Worm (Caenorhabditis elegans) whole organism, L3 larva: ENCODE data around the gene F01G10.10.

Experiments used
- R02D3.7 ChIP-seq: fragments of 150-350 bp; optimal IDR thresholded peaks from 2 replicates; lab custom pipeline; 2014; ENCODE audit warnings: missing biosample characterization, missing genetic modification characterization
- ZK546.5 ChIP-seq: sonication (generic microtip); optimal IDR thresholded peaks from 2 replicates; lab custom pipeline; 2017; ENCODE audit warnings: missing biosample characterization, missing genetic modification characterization
- aly-2 ChIP-seq: fragments of 150-350 bp; optimal IDR thresholded peaks from 2 replicates; lab custom pipeline; 2014; ENCODE audit warnings: missing biosample characterization, missing genetic modification characterization
- ama-1 ChIP-seq: fragments of 150-350 bp; optimal IDR thresholded peaks from 2 replicates; lab custom pipeline; 2018
- daf-12 ChIP-seq: fragments of 150-350 bp; optimal IDR thresholded peaks from 2 replicates; lab custom pipeline; 2014; ENCODE audit warnings: missing biosample characterization, missing genetic modification reagents, missing genetic modification characterization
- egl-27 ChIP-seq: sonication (generic microtip); optimal IDR thresholded peaks from 4 replicates; lab custom pipeline; 2017; ENCODE audit warnings: missing biosample characterization, missing genetic modification reagents, missing genetic modification characterization
- elt-1 ChIP-seq: fragments of 150-350 bp; optimal IDR thresholded peaks from 2 replicates; lab custom pipeline; 2014; ENCODE audit warnings: missing biosample characterization, missing genetic modification characterization
- elt-2 ChIP-seq: sonication (generic microtip); optimal IDR thresholded peaks from 2 replicates; lab custom pipeline; 2016; ENCODE audit warnings: missing genetic modification reagents, mild to moderate bottlenecking, missing genetic modification characterization, missing compliant biosample characterization
- fkh-10 ChIP-seq: sonication (generic microtip); optimal IDR thresholded peaks from 2 replicates; lab custom pipeline; 2017; ENCODE audit warnings: missing biosample characterization, missing genetic modification reagents, missing genetic modification characterization
- fos-1 ChIP-seq: fragments of 150-350 bp; optimal IDR thresholded peaks from 2 replicates; lab custom pipeline; 2014; ENCODE audit warnings: missing biosample characterization, missing genetic modification characterization
- lin-15B ChIP-seq: fragments of 150-350 bp; optimal IDR thresholded peaks from 2 replicates; lab custom pipeline; 2014; ENCODE audit warnings: missing biosample characterization, missing genetic modification characterization
- lin-39 ChIP-seq: fragments of 150-350 bp; optimal IDR thresholded peaks from 2 replicates; lab custom pipeline; 2018; ENCODE audit warnings: missing biosample characterization, missing genetic modification reagents, missing genetic modification characterization
- lsy-12 ChIP-seq: sonication (generic microtip); optimal IDR thresholded peaks from 2 replicates; lab custom pipeline; 2016; ENCODE audit warnings: mild to moderate bottlenecking, missing genetic modification characterization, missing compliant biosample characterization
- mdl-1 ChIP-seq: fragments of 150-350 bp; optimal IDR thresholded peaks from 2 replicates; lab custom pipeline; 2014; ENCODE audit warnings: missing biosample characterization, missing genetic modification characterization
- nfya-1 ChIP-seq: sonication (generic microtip); optimal IDR thresholded peaks from 2 replicates; lab custom pipeline; 2017; ENCODE audit warnings: missing genetic modification characterization, mild to moderate bottlenecking, missing compliant biosample characterization, antibody characterized with exemption, moderate library complexity; ENCODE audit not compliant: insufficient read depth
- nhr-23 ChIP-seq: fragments of 150-350 bp; optimal IDR thresholded peaks from 2 replicates; lab custom pipeline; 2014; ENCODE audit warnings: missing biosample characterization, missing genetic modification reagents, missing genetic modification characterization
- nhr-237 ChIP-seq: fragments of 150-350 bp; optimal IDR thresholded peaks from 2 replicates; lab custom pipeline; 2014; ENCODE audit warnings: missing biosample characterization, missing genetic modification characterization
- nhr-25 ChIP-seq: sonication (generic microtip); optimal IDR thresholded peaks from 2 replicates; lab custom pipeline; 2017; ENCODE audit warnings: missing biosample characterization, missing genetic modification characterization
- nhr-28 ChIP-seq: fragments of 150-350 bp; optimal IDR thresholded peaks from 2 replicates; lab custom pipeline; 2014; ENCODE audit warnings: missing biosample characterization, missing genetic modification characterization
- nhr-43 ChIP-seq: sonication (generic microtip); optimal IDR thresholded peaks from 2 replicates; lab custom pipeline; 2016; ENCODE audit warnings: mild to moderate bottlenecking, missing genetic modification characterization, missing compliant biosample characterization; ENCODE audit not compliant: poor library complexity, severe bottlenecking
- nhr-67 ChIP-seq: fragments of 150-350 bp; optimal IDR thresholded peaks from 2 replicates; lab custom pipeline; 2014; ENCODE audit warnings: missing biosample characterization, missing genetic modification characterization
- nhr-76 ChIP-seq: fragments of 150-350 bp; sonication (generic microtip); optimal IDR thresholded peaks from 5 replicates; lab custom pipeline; 2014; ENCODE audit warnings: missing biosample characterization, missing genetic modification characterization
- pqm-1 ChIP-seq: fragments of 150-350 bp; optimal IDR thresholded peaks from 2 replicates; lab custom pipeline; 2017; ENCODE audit warnings: missing biosample characterization, missing genetic modification characterization, inconsistent platforms
- sea-2 ChIP-seq: fragments of 150-350 bp; sonication (generic microtip); optimal IDR thresholded peaks from 4 replicates; lab custom pipeline; 2014; ENCODE audit warnings: missing biosample characterization, missing genetic modification reagents, missing genetic modification characterization
- skn-1 ChIP-seq: fragments of 150-350 bp; optimal IDR thresholded peaks from 2 replicates; lab custom pipeline; 2014; ENCODE audit warnings: missing biosample characterization, missing genetic modification characterization
- snpc-4 ChIP-seq: fragments of 150-350 bp; optimal IDR thresholded peaks from 2 replicates; lab custom pipeline; 2014; ENCODE audit warnings: missing biosample characterization, missing genetic modification characterization
- unc-39 ChIP-seq: sonication (generic microtip); optimal IDR thresholded peaks from 4 replicates; lab custom pipeline; 2017; ENCODE audit warnings: missing biosample characterization, missing genetic modification characterization
- unc-62 ChIP-seq: fragments of 150-350 bp; sonication (generic microtip); optimal IDR thresholded peaks from 4 replicates; lab custom pipeline; 2014; ENCODE audit warnings: missing biosample characterization, missing genetic modification reagents, missing genetic modification characterization
- zag-1 ChIP-seq: fragments of 150-350 bp; optimal IDR thresholded peaks from 2 replicates; lab custom pipeline; 2014; ENCODE audit warnings: missing biosample characterization, missing genetic modification characterization
- ztf-11 ChIP-seq: fragments of 150-350 bp; optimal IDR thresholded peaks from 2 replicates; lab custom pipeline; 2014; ENCODE audit warnings: missing biosample characterization, missing genetic modification characterization
- ztf-4 ChIP-seq: fragments of 150-350 bp; optimal IDR thresholded peaks from 2 replicates; lab custom pipeline; 2014; ENCODE audit warnings: missing biosample characterization, missing genetic modification characterization

The F01G10.10 gene

DNA sequence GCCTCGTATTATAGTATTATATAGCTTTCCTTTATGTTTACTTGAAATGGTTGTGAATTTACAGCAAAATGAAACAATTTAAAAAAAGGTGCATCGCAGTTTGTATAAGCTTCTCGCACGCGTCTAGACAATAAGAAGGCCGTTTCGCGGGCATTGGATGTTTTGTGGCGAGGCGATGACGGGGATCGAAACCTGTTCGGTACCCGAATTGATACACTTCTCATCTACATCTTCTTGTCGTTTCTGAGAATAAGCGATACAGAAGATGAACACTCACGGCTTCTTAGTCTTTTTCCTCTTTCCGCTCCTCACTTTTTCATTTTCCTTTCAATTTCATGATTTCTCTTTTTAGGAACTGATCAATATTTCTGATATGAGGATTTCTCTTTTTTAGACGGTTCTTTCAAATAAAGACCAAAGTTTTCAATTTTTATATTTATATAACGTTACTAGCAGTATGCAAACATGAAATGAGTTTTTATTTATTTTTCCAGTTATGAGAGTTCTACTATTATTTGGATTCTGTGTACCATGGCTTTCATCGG, at the start of gene F01G10.10:
F01G10.10 (plus strand) TSS at position 495 of the 545 bp plus-strand sequence.
- no peak for TF ChIP-seq daf-12 (tag; lab: Kevin White, UChicago)
- TF ChIP-seq nhr-23 (tag; lab: Kevin White, UChicago), result peak; percentile 30
- TF ChIP-seq nhr-76 (tag; lab: Kevin White, UChicago), result no peak
- peak; percentile 62 for TF ChIP-seq nhr-25 (tag; lab: Kevin White, UChicago)
- TF ChIP-seq ama-1 (lab: Kevin White, UChicago), result peak; percentile 87
- TF ChIP-seq nhr-43 (tag; lab: Kevin White, UChicago), result peak; percentile 34
- no peak for TF ChIP-seq nfya-1 (tag; lab: Kevin White, UChicago)
- peak; percentile 41 for TF ChIP-seq elt-2
- TF ChIP-seq skn-1 (tag; lab: Kevin White, UChicago), result no peak

DNA sequence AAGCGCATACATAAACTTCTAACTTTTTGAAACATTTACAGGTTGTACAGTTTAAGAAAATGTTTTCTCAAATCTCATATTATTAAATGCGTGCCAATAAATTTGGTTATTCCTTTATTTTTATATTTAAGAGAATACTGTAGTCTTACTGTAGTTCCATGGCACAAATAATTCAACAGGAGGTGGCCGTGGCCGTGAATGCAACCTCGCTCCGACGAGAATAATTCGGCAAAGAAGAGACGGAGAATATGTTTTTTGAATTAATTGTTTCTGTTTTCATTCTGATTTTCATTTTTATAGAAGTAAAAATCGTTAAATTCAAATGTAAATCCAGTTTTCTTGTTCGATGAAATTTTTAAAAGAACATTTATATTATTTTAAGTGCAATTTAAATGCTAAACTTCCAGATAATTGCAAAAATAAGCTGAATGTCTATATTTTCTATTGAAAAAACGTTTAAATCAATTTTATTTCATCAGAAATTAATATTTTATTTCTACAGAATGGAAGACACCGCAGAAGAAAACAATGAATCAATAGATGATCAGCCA, 48.6 kb upstream of the F01G10.10 start, which contains the start of gene gon-4:
gon-4 (plus strand) TSS at position 501 of the 551 bp plus-strand sequence.
- TF ChIP-seq lin-15B (tag; lab: Kevin White, UChicago), result peak; percentile 57
- TF ChIP-seq elt-1 (tag; lab: Kevin White, UChicago), result no peak
- TF ChIP-seq nhr-23 (tag; lab: Kevin White, UChicago), result no peak
- TF ChIP-seq skn-1 (tag; lab: Kevin White, UChicago), result no peak
- TF ChIP-seq nhr-43 (tag; lab: Kevin White, UChicago), result no peak
- no peak for TF ChIP-seq ztf-4
- TF ChIP-seq nhr-237, result no peak
- TF ChIP-seq snpc-4, result peak; percentile 29
- TF ChIP-seq mdl-1 (tag; lab: Kevin White, UChicago), result no peak

DNA sequence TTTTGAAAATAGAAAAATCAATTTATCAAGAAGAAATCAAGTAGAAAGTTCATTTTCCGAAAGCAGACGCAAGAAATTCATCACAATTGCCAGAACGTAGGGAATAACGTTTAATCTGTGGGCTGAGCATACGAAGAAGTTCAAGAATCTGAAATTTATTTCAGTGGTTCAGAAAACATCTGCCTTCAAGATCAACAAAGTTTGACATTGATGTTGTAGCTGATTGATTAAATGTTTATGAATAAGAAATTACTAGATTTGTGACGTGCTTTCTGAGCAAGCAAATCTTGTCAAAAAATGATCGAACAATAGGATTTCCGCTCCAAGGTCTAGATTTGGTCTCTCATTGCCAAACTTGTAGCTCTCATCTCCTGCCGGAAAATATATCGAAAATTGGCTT, 39.8 kb upstream of the F01G10.10 start, which contains the start of gene K04D7.6:
K04D7.6 (minus strand) TSS at position 101 of the 400 bp plus-strand sequence.
- no peak for TF ChIP-seq unc-39 (tag; lab: Kevin White, UChicago)
- TF ChIP-seq snpc-4, result no peak
- TF ChIP-seq mdl-1 (tag; lab: Kevin White, UChicago), result no peak
- no peak for TF ChIP-seq unc-62
- TF ChIP-seq zag-1 (tag; lab: Kevin White, UChicago), result no peak
- TF ChIP-seq lin-39 (tag; lab: Kevin White, UChicago), result no peak
- TF ChIP-seq nhr-43 (tag; lab: Kevin White, UChicago), result no peak
- no peak for TF ChIP-seq aly-2
- no peak for TF ChIP-seq elt-2
- TF ChIP-seq, all 47 proteins: peak for 0

DNA sequence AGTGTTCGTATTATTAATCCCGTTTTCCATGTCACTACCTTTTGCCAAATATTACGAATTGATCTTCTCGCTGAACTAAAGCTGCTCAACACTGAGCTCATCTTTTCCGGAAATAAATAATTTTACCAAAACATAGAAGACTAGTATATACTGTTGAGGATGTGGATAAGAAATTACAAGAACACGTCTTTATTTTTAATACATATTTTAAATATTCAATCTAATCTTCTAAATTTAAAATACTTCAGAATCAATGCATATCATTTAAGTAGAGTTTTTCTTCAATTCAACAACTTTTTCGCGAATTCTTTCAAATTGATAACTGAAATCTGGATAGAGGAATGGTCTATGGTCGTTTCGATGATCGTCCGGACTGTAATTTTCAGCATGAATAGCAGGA, 31.1 kb upstream of the F01G10.10 start, which contains the start of gene abt-1:
abt-1 (minus strand) TSS at position 101 of the 400 bp plus-strand sequence.
- TF ChIP-seq ZK546.5 (tag; lab: Kevin White, UChicago) (no peak), lsy-12 (tag; lab: Kevin White, UChicago) (no peak), mdl-1 (tag; lab: Kevin White, UChicago) (no peak), nhr-28 (no peak), ztf-4 (no peak), unc-62 (no peak), nhr-76 (tag; lab: Kevin White, UChicago) (no peak), ztf-11 (tag; lab: Kevin White, UChicago) (no peak), nhr-25 (tag; lab: Kevin White, UChicago) (no peak), egl-27 (tag; lab: Kevin White, UChicago) (no peak), nhr-67 (tag; lab: Kevin White, UChicago) (no peak), fkh-10 (GFP tag; lab: Kevin White, UChicago) (no peak), unc-39 (tag; lab: Kevin White, UChicago) (no peak), nhr-43 (tag; lab: Kevin White, UChicago) (no peak)
- TF ChIP-seq, all 47 proteins: peak for 0

DNA sequence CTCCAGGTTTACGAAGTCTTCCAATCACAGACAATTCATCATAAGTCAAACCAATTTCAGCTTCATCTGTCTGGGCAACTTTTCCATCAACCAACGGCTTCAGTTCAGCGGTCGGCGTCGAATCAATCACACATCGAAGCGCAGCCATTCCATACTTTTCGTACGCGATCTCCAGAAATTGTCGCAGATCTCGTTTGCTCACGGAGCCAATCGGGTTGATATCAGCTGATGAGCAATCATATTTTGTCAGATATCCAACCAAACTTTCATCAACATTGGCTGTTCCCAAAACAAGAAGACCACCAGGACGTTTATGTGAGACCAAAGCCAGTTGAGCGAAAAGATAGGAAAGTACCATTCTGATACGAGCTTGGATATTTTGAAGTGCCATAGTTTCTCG, 30.6 kb upstream of the F01G10.10 start:
- TF ChIP-seq aly-2, result no peak
- no peak for TF ChIP-seq skn-1 (tag; lab: Kevin White, UChicago)
- no peak for TF ChIP-seq ama-1 (lab: Kevin White, UChicago)
- TF ChIP-seq pqm-1 (tag; lab: Kevin White, UChicago), result no peak
- TF ChIP-seq sea-2 (GFP tag; lab: Kevin White, UChicago), result no peak
- no peak for TF ChIP-seq R02D3.7 (tag; lab: Kevin White, UChicago)
- TF ChIP-seq fos-1, result no peak
- TF ChIP-seq lsy-12 (tag; lab: Kevin White, UChicago), result no peak
- TF ChIP-seq mdl-1 (tag; lab: Kevin White, UChicago), result no peak
- TF ChIP-seq unc-62, result no peak
